Worm (Caenorhabditis elegans) whole organism, midembryonic: ENCODE measurements around the gene C14A4.12.

ENCODE experiments used
- T22C8.4 ChIP-seq: fragments of 200-800 bp; sonication (Bioruptor generic); IDR thresholded peaks from 2 replicates; pipeline ENCODE4 v1.3.6; 2022; ENCODE audit warnings: missing genetic modification characterization, missing compliant biosample characterization
- cog-1 ChIP-seq: sonication (generic microtip); optimal IDR thresholded peaks from 2 replicates; lab custom pipeline; 2016; ENCODE audit warnings: missing genetic modification characterization, missing compliant biosample characterization
- flt-1 ChIP-seq: fragments of 200-800 bp; sonication (Bioruptor generic); IDR thresholded peaks from 2 replicates; pipeline ENCODE4 v1.3.6; 2022; ENCODE audit warnings: missing genetic modification characterization, missing compliant biosample characterization
- klf-2 ChIP-seq: fragments of 200-800 bp; sonication (Bioruptor generic); conservative IDR thresholded peaks from 2 replicates; pipeline ENCODE4 v1.3.6; 2022; ENCODE audit warnings: missing genetic modification reagents, missing genetic modification characterization, missing compliant biosample characterization
- med-1 ChIP-seq: sonication (generic microtip); optimal IDR thresholded peaks from 2 replicates; lab custom pipeline; 2017; ENCODE audit warnings: missing genetic modification characterization, mild to moderate bottlenecking, missing compliant biosample characterization, antibody characterized with exemption, missing genetic modification reagents; ENCODE audit not compliant: insufficient read depth
- ref-1 ChIP-seq: fragments of 200-800 bp; sonication (Bioruptor generic); conservative IDR thresholded peaks from 2 replicates; pipeline ENCODE4 v1.3.6; 2022; ENCODE audit warnings: missing genetic modification reagents, missing genetic modification characterization, missing compliant biosample characterization
- tab-1 ChIP-seq: fragments of 200-800 bp; sonication (Bioruptor generic); IDR thresholded peaks from 2 replicates; pipeline ENCODE4 v1.3.6; 2022; ENCODE audit warnings: missing genetic modification characterization, missing compliant biosample characterization
- ztf-23 ChIP-seq: fragments of 200-800 bp; sonication (Bioruptor generic); IDR thresholded peaks from 2 replicates; pipeline ENCODE4 v1.3.6; 2022; ENCODE audit warnings: missing genetic modification reagents, missing genetic modification characterization, missing compliant biosample characterization
- ztf-29 ChIP-seq: fragments of 200-800 bp; sonication (Bioruptor generic); IDR thresholded peaks from 2 replicates; pipeline ENCODE4 v1.3.6; 2022; ENCODE audit warnings: missing genetic modification reagents, missing genetic modification characterization, missing compliant biosample characterization

C14A4.12 gene

DNA sequence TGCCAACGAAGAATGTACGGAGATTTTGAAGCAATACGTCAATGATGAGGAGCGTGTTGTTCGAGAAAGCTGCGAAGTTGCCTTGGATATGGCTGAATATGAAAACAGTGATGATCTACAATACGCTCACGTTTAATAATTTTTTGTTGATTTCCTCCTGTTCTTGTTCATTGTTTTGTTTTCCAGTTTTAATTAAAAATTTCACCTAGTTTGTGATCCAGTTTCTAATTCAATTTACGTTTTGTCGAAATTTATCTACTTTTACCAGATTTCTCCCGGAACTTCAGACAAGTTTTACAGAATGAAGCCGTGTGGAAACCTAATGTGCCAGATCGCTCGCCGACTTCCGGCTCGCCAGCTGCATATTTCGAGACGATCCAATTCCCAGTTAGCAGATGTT is 32.0 kb upstream of the C14A4.12 start, which contains the start of gene dap-3:
Gene dap-3, plus strand, starts transcription at position 301 of the 400 bp plus-strand sequence.
- TF ChIP-seq cog-1 (tag; lab: Kevin White, UChicago) (no peak), tab-1 (GFP tag; lab: Robert Waterston, UW) (no peak), klf-2 (GFP tag; lab: Robert Waterston, UW) (no peak), ztf-29 (no peak), med-1 (GFP tag; lab: Kevin White, UChicago) (no peak), ref-1 (no peak), T22C8.4 (GFP tag; lab: Robert Waterston, UW) (no peak), ztf-23 (GFP tag; lab: Robert Waterston, UW) (no peak)

DNA sequence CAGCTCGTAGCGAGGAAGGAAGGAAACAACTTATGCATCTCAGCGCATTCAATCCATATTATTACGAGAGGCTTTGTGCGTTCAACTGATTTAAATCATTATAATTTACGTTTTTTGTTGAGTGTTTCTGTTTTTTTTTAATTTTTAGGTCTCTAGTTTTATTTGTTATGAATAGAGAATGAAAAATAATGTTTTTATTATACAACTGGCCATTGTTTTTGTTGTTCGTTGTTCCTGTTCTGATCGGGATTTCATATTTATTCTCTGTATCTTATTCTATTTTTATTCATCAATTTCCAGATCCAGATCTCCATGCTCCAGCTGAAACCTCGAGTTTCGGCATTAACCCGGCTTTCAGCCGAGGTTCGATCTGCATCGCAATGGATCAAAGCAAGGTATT is 30.5 kb upstream of the C14A4.12 start, which contains the start of gene mrps-22:
Gene mrps-22, plus strand, starts transcription at position 301 of the 400 bp plus-strand sequence.
- no peak for TF ChIP-seq tab-1 (GFP tag; lab: Robert Waterston, UW)
- TF ChIP-seq ztf-23 (GFP tag; lab: Robert Waterston, UW) = no peak
- no peak for TF ChIP-seq klf-2 (GFP tag; lab: Robert Waterston, UW)
- TF ChIP-seq flt-1 (GFP tag; lab: Robert Waterston, UW) = no peak
- TF ChIP-seq cog-1 (tag; lab: Kevin White, UChicago) = no peak
- TF ChIP-seq T22C8.4 (GFP tag; lab: Robert Waterston, UW) = no peak
- no peak for TF ChIP-seq med-1 (GFP tag; lab: Kevin White, UChicago)
- no peak for TF ChIP-seq ztf-29
- TF ChIP-seq ref-1 = no peak

DNA sequence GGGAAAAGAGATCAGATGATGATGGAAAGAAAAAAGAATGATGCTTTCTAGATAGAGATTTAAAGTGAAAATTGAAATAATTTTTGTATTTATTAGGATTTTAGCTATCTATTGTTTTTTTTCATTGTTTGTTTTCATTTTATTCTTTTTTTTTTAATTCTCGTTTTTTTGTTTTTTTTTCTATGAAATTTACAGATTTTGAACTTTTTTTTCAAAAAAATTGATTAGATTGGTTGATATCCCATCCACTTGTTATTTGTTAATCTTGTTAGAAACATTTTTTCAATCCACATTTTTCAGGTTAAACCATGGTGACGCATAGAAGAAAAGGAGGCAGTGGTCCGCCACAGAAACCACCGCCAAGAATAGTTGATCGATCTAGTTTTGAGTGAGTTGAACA is 28.8 kb upstream of the C14A4.12 start, which contains the start of gene algn-9:
Gene algn-9, plus strand, starts transcription at position 301 of the 400 bp plus-strand sequence.
- TF ChIP-seq cog-1 (tag; lab: Kevin White, UChicago) = no peak
- no peak for TF ChIP-seq klf-2 (GFP tag; lab: Robert Waterston, UW)
- TF ChIP-seq tab-1 (GFP tag; lab: Robert Waterston, UW) = no peak
- no peak for TF ChIP-seq ztf-29
- TF ChIP-seq med-1 (GFP tag; lab: Kevin White, UChicago) = no peak
- TF ChIP-seq ztf-23 (GFP tag; lab: Robert Waterston, UW) = no peak
- no peak for TF ChIP-seq flt-1 (GFP tag; lab: Robert Waterston, UW)
- no peak for TF ChIP-seq T22C8.4 (GFP tag; lab: Robert Waterston, UW)
- TF ChIP-seq ref-1 = no peak

DNA sequence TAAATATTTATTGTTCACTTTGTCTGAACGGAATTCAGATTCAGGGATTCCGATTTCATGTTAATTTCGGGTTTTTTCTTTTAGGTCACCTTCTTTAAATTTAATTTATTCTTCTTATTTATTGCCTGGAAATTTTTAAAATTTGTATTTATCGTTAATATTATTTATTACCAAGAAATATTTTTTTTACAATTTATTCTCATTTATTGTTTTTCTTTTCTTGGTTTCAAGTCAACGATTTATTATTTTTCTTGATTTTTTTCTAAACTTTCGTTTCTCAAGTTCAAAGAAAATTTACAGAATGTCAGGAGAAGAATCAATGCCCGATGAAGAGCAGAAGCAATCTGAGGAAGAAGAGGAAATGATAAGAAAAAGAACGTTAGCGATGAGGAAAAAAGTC is 25.1 kb upstream of the C14A4.12 start, which contains the start of gene crn-3:
Gene crn-3, plus strand, starts transcription at position 301 of the 400 bp plus-strand sequence.
- no peak for TF ChIP-seq ref-1
- no peak for TF ChIP-seq klf-2 (GFP tag; lab: Robert Waterston, UW)
- TF ChIP-seq med-1 (GFP tag; lab: Kevin White, UChicago) = no peak
- TF ChIP-seq cog-1 (tag; lab: Kevin White, UChicago) = no peak
- no peak for TF ChIP-seq flt-1 (GFP tag; lab: Robert Waterston, UW)
- TF ChIP-seq T22C8.4 (GFP tag; lab: Robert Waterston, UW) = no peak
- no peak for TF ChIP-seq ztf-23 (GFP tag; lab: Robert Waterston, UW)
- TF ChIP-seq ztf-29 = no peak
- no peak for TF ChIP-seq tab-1 (GFP tag; lab: Robert Waterston, UW)

DNA sequence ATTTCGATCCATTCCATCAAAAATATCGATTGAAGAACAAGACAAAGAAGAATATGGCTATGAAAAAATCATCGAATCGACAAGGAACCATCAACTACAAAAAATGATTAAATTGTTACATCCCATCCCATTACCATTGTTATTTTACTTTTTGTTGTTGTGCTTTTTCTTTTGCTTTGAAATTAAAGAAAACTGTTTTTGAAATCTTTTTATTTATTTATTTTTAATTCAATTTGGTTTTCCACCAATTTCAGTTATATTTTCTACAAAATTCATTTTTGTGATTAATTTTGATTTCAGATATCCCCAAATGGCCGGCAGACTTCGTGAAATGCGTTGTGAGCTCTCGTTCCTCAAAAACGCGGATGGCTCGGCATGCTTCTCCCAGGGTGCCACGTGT is 20.4 kb upstream of the C14A4.12 start, which contains the start of gene crn-5:
Gene crn-5, plus strand, starts transcription at position 301 of the 400 bp plus-strand sequence.
- TF ChIP-seq klf-2 (GFP tag; lab: Robert Waterston, UW) (no peak), T22C8.4 (GFP tag; lab: Robert Waterston, UW) (no peak), tab-1 (GFP tag; lab: Robert Waterston, UW) (no peak), ztf-23 (GFP tag; lab: Robert Waterston, UW) (no peak), ztf-29 (no peak), flt-1 (GFP tag; lab: Robert Waterston, UW) (no peak), cog-1 (tag; lab: Kevin White, UChicago) (no peak), ref-1 (no peak), med-1 (GFP tag; lab: Kevin White, UChicago) (no peak)

DNA sequence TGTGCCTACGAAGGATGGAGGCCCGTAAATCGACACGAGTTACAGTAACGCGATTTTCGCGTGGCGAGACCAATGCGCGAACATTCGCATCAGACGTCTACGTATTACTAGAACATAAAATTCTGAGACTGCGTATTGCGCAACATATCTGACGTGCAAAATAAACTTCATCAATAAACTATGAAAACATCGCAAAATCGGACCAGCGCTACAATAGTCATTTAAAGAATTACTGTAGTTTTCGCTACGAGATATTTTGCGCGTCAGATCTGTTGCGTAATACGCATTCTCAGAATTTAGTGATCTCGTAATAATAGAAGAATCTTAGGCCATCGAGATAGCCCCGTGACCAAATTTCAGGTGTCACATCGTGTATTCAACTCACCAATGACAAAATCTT is 18.5 kb upstream of the C14A4.12 start:
- TF ChIP-seq T22C8.4 (GFP tag; lab: Robert Waterston, UW) = no peak
- no peak for TF ChIP-seq cog-1 (tag; lab: Kevin White, UChicago)
- no peak for TF ChIP-seq med-1 (GFP tag; lab: Kevin White, UChicago)
- no peak for TF ChIP-seq ztf-29
- TF ChIP-seq flt-1 (GFP tag; lab: Robert Waterston, UW) = no peak
- no peak for TF ChIP-seq klf-2 (GFP tag; lab: Robert Waterston, UW)
- TF ChIP-seq ref-1 = no peak
- no peak for TF ChIP-seq ztf-23 (GFP tag; lab: Robert Waterston, UW)
- no peak for TF ChIP-seq tab-1 (GFP tag; lab: Robert Waterston, UW)

DNA sequence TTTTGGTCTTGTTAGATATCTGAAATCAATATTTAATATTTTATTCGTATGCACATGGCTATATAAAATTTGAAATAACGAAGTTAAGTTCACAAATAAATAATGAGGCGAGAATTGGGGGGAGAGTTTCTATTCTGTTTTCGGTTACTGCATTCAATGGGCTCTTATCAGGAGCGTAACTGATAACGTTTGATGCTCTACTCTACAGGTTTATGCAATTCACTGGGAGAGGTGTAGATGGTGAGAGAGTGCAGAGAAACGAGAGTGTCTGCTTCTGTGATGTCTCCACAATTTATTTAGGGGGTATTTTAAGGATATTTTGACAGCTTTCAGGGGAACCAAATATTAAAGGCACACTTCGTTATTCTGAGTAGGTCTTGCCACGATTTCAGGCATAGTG is 18.1 kb upstream of the C14A4.12 start, which contains the start of gene C14A4.6:
Gene C14A4.6, minus strand, starts transcription at position 19 of the 400 bp plus-strand sequence.
- no peak for TF ChIP-seq klf-2 (GFP tag; lab: Robert Waterston, UW)

DNA sequence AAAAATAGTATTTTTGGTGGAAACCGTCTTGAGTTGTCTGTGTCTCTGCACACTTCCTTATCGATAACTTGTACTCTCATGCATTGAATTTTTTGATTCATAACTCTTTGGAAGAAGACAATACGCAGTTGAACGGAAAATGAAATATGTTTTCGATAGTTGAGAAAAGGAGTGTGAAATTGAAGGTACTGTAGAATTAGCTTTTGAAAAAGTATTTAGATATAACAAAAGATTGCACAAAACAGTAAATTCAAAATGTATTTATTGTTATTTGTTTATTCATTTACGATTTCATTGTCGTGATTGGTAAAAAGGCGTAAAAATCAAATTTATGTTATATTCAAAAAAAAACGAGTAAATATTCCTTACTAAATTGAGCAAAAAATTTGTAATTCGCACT is 16.4 kb upstream of the C14A4.12 start, which contains the start of gene C14A4.7:
Gene C14A4.7, minus strand, starts transcription at position 101 of the 400 bp plus-strand sequence.
- no peak for TF ChIP-seq flt-1 (GFP tag; lab: Robert Waterston, UW)
- TF ChIP-seq tab-1 (GFP tag; lab: Robert Waterston, UW) = no peak
- TF ChIP-seq cog-1 (tag; lab: Kevin White, UChicago) = no peak
- no peak for TF ChIP-seq T22C8.4 (GFP tag; lab: Robert Waterston, UW)
- no peak for TF ChIP-seq ztf-23 (GFP tag; lab: Robert Waterston, UW)
- no peak for TF ChIP-seq ref-1
- no peak for TF ChIP-seq ztf-29
- no peak for TF ChIP-seq klf-2 (GFP tag; lab: Robert Waterston, UW)
- TF ChIP-seq med-1 (GFP tag; lab: Kevin White, UChicago) = no peak

DNA sequence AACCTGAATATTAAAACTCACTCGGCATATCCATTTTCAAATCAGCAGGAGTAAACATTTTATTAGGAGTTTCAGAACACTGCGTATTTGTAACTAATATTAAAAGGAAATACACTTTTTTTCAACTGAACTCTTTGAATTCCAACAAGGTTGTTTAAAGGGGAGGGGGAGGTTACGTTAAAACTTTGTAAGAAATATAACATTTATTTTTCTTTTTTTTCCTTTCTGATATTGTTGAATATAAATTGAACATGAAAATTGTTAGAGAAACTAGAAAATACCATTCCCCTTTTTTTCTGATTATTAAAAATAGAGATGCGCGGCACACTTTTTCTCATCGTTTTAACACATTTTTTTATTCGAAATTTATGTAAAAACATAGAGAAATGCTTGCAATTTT is 14.8 kb upstream of the C14A4.12 start, which contains the start of gene C14A4.8:
Gene C14A4.8, minus strand, starts transcription at position 101 of the 400 bp plus-strand sequence.
- TF ChIP-seq tab-1 (GFP tag; lab: Robert Waterston, UW) (no peak), ref-1 (no peak), ztf-23 (GFP tag; lab: Robert Waterston, UW) (no peak), cog-1 (tag; lab: Kevin White, UChicago) (no peak), klf-2 (GFP tag; lab: Robert Waterston, UW) (no peak), ztf-29 (no peak), flt-1 (GFP tag; lab: Robert Waterston, UW) (no peak), T22C8.4 (GFP tag; lab: Robert Waterston, UW) (no peak), med-1 (GFP tag; lab: Kevin White, UChicago) (no peak)
